Fruit fly (Drosophila melanogaster) whole organism, prepupa: ENCODE results near the gene Pur-alpha.

Experiments used
- Blimp-1 ChIP-seq: fragments of 200-800 bp; sonication (Bioruptor generic); optimal IDR thresholded peaks from 3 replicates; lab custom pipeline; 2017; ENCODE audit warnings: missing biosample characterization, missing genetic modification characterization, mild to moderate bottlenecking, moderate library complexity, missing genetic modification reagents
- CG10631 ChIP-seq: fragments of 200-800 bp; sonication (Bioruptor generic); optimal IDR thresholded peaks from 2 replicates; lab custom pipeline; 2016; ENCODE audit warnings: missing biosample characterization, missing genetic modification characterization
- CG3919 ChIP-seq: fragments of 200-800 bp; sonication (Bioruptor generic); optimal IDR thresholded peaks from 3 replicates; lab custom pipeline; 2016; ENCODE audit warnings: missing biosample characterization, missing genetic modification characterization
- CG6792 ChIP-seq: fragments of 200-800 bp; sonication (Bioruptor generic); optimal IDR thresholded peaks from 3 replicates; lab custom pipeline; 2016; ENCODE audit warnings: missing biosample characterization, missing genetic modification characterization
- Eip78C ChIP-seq: fragments of 200-800 bp; sonication (Bioruptor generic); peaks from one replicate; lab custom pipeline; 2016; ENCODE audit warnings: missing biosample characterization, missing genetic modification characterization
- Eip93F ChIP-seq: fragments of 200-800 bp; sonication (Bioruptor generic); optimal IDR thresholded peaks from 2 replicates; lab custom pipeline; 2016; ENCODE audit warnings: missing biosample characterization, mild to moderate bottlenecking, missing genetic modification characterization
- Ets21C ChIP-seq: fragments of 200-800 bp; sonication (Bioruptor generic); optimal IDR thresholded peaks from 3 replicates; lab custom pipeline; 2016; ENCODE audit warnings: missing biosample characterization, missing genetic modification characterization
- Ets96B ChIP-seq: fragments of 200-800 bp; optimal IDR thresholded peaks from 2 replicates; lab custom pipeline; 2019; ENCODE audit warnings: missing biosample characterization, mild to moderate bottlenecking, missing genetic modification characterization, moderate library complexity
- Hr38 ChIP-seq: sonication (Bioruptor generic); optimal IDR thresholded peaks from 2 replicates; lab custom pipeline; 2016; ENCODE audit warnings: missing biosample characterization, missing genetic modification characterization
- Hr39 ChIP-seq: fragments of 200-800 bp; sonication (Bioruptor generic); optimal IDR thresholded peaks from 2 replicates; lab custom pipeline; 2016; ENCODE audit warnings: missing biosample characterization, missing genetic modification characterization
- OdsH ChIP-seq: fragments of 200-800 bp; sonication (Bioruptor generic); optimal IDR thresholded peaks from 3 replicates; lab custom pipeline; 2016; ENCODE audit warnings: missing biosample characterization, missing genetic modification characterization
- esn ChIP-seq: fragments of 200-800 bp; sonication (Bioruptor generic); optimal IDR thresholded peaks from 2 replicates; lab custom pipeline; 2016; ENCODE audit warnings: missing biosample characterization, mild to moderate bottlenecking, missing genetic modification characterization, moderate library complexity
- fd59A ChIP-seq: fragments of 200-800 bp; sonication (Bioruptor generic); optimal IDR thresholded peaks from 2 replicates; lab custom pipeline; 2017; ENCODE audit warnings: missing biosample characterization, mild to moderate bottlenecking, missing genetic modification characterization, missing genetic modification reagents

dm6 chr4:519421-519987 is 38.3 kb upstream of the Pur-alpha start:
- TF ChIP-seq Hr38 (no peak), CG6792 (GFP tag; lab: Kevin White, UChicago) (no peak), esn (GFP tag; lab: Kevin White, UChicago) (no peak), CG3919 (GFP tag; lab: Kevin White, UChicago) (no peak), OdsH (GFP tag; lab: Kevin White, UChicago) (no peak), Ets21C (GFP tag; lab: Kevin White, UChicago) (no peak), Eip78C (GFP tag; lab: Kevin White, UChicago) (peak; percentile 55), Eip93F (GFP tag; lab: Kevin White, UChicago) (no peak), Hr39 (no peak), Ets96B (tag; lab: Kevin White, UChicago) (no peak), CG10631 (GFP tag; lab: Kevin White, UChicago) (no peak), Blimp-1 (GFP tag; lab: Kevin White, UChicago) (no peak), fd59A (GFP tag; lab: Kevin White, UChicago) (no peak)
